Worm (Caenorhabditis elegans): ENCODE measurements around the gene C55A6.3.

C55A6.3 gene

ce11 chrV:11474399-11474798 is 38.9 kb downstream of the C55A6.3 start, which contains the start of gene nas-22:
Gene nas-22 (plus strand): TSS chrV:11474699.
- TF ChIP-seq ztf-23 (GFP tag; IDR thresholded peaks at IDR 0.05) (no peak), flt-1 (GFP tag; IDR thresholded peaks at IDR 0.05) (no peak), ref-1 (GFP tag; conservative IDR thresholded peaks at IDR 0.05) (no peak), ztf-29 (GFP tag; IDR thresholded peaks at IDR 0.05) (no peak), tab-1 (GFP tag; IDR thresholded peaks at IDR 0.05) (no peak), klf-2 (GFP tag; conservative IDR thresholded peaks at IDR 0.05) (no peak), cog-1 (tag; optimal IDR thresholded peaks at IDR 0.05) (no peak), T22C8.4 (GFP tag; IDR thresholded peaks at IDR 0.05) (no peak), med-1 (GFP tag; optimal IDR thresholded peaks at IDR 0.05; ENCODE audit: insufficient read depth) (no peak)

ce11 chrV:11472209-11472608 is 41.1 kb downstream of the C55A6.3 start, which contains the start of the genes nas-20 and nas-21:
Gene nas-20 (minus strand): TSS chrV:11472309.
Gene nas-21 (plus strand): TSS chrV:11472564.
- TF ChIP-seq T22C8.4 (GFP tag; IDR thresholded peaks at IDR 0.05) (no peak), flt-1 (GFP tag; IDR thresholded peaks at IDR 0.05) (no peak), ztf-29 (GFP tag; IDR thresholded peaks at IDR 0.05) (no peak), cog-1 (tag; optimal IDR thresholded peaks at IDR 0.05) (no peak), ztf-23 (GFP tag; IDR thresholded peaks at IDR 0.05) (no peak), med-1 (GFP tag; optimal IDR thresholded peaks at IDR 0.05; ENCODE audit: insufficient read depth) (no peak), tab-1 (GFP tag; IDR thresholded peaks at IDR 0.05) (no peak), klf-2 (GFP tag; conservative IDR thresholded peaks at IDR 0.05) (no peak), ref-1 (GFP tag; conservative IDR thresholded peaks at IDR 0.05) (no peak)

- TF ChIP-seq ztf-23 (GFP tag; IDR thresholded peaks at IDR 0.05) (no peak), ztf-29 (GFP tag; IDR thresholded peaks at IDR 0.05) (no peak), klf-2 (GFP tag; conservative IDR thresholded peaks at IDR 0.05) (no peak), tab-1 (GFP tag; IDR thresholded peaks at IDR 0.05) (no peak), med-1 (GFP tag; optimal IDR thresholded peaks at IDR 0.05; ENCODE audit: insufficient read depth) (no peak)
Measured at ce11 chrV:11470210-11470713, 43.1 kb downstream of the C55A6.3 start, which contains the start of gene aat-6. Gene aat-6 (minus strand): TSS chrV:11470663.

- TF ChIP-seq ztf-23 (GFP tag; IDR thresholded peaks at IDR 0.05) (no peak), flt-1 (GFP tag; IDR thresholded peaks at IDR 0.05) (no peak), tab-1 (GFP tag; IDR thresholded peaks at IDR 0.05) (no peak), ref-1 (GFP tag; conservative IDR thresholded peaks at IDR 0.05) (no peak), med-1 (GFP tag; optimal IDR thresholded peaks at IDR 0.05; ENCODE audit: insufficient read depth) (no peak), klf-2 (GFP tag; conservative IDR thresholded peaks at IDR 0.05) (no peak), T22C8.4 (GFP tag; IDR thresholded peaks at IDR 0.05) (no peak)
Measured at ce11 chrV:11462963-11463453, 50.3 kb downstream of the C55A6.3 start, which contains the start of gene zipt-16. Gene zipt-16 (plus strand): TSS chrV:11463013.
